Fruit fly (Drosophila melanogaster): ENCODE results near the gene Best4.

Best4 gene

DNA sequence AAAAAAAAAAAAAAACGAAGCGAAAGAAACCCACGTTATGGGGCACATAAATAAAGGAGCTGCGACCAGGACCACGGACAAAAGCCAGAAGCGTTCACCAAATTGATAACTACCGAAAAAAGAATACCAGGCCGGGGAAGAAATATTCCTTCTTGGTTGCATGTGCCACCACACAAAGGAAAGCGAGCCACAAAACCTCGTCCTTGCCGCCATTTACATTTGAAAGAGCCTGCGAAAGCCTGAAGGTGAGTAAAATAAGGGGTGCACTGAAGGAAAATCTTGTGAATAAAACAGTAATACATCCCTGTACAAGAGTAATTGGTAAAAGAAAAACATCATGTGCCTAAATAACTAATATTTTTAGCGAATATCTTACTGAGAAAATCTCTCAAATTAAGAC is 35.9 kb downstream of the Best4 start:
- TF ChIP-seq CG8301 (tag; optimal IDR thresholded peaks at IDR 0.05) (no peak), CG34367 (tag; optimal IDR thresholded peaks at IDR 0.05) (no peak), EcR (GFP tag; optimal IDR thresholded peaks at IDR 0.05) (no peak), CG4496 (GFP tag; IDR thresholded peaks at IDR 0.05) (no peak), fd96Ca (GFP tag; IDR thresholded peaks at IDR 0.05) (no peak), CG10348 (GFP tag; IDR thresholded peaks at IDR 0.05) (no peak), Pif1B (GFP tag; optimal IDR thresholded peaks at IDR 0.05) (no peak), CG15710 (tag; optimal IDR thresholded peaks at IDR 0.05) (no peak), CG12605 (GFP tag; IDR thresholded peaks at IDR 0.05) (no peak), Ets98B (GFP tag; IDR thresholded peaks at IDR 0.05) (no peak), rn (GFP tag; IDR thresholded peaks at IDR 0.05) (no peak), CG14655 (GFP tag; optimal IDR thresholded peaks at IDR 0.05) (no peak), gl (tag; optimal IDR thresholded peaks at IDR 0.05) (no peak), CG9948 (tag; optimal IDR thresholded peaks at IDR 0.05) (no peak), CG17806 (tag; optimal IDR thresholded peaks at IDR 0.05) (no peak), CG32121 (GFP tag; IDR thresholded peaks at IDR 0.05) (no peak), Snoo (tag; optimal IDR thresholded peaks at IDR 0.05) (no peak), D1 (tag; optimal IDR thresholded peaks at IDR 0.05) (no peak), CG13204 (GFP tag; optimal IDR thresholded peaks at IDR 0.05) (no peak), CG8159 (tag; optimal IDR thresholded peaks at IDR 0.05) (no peak)

DNA sequence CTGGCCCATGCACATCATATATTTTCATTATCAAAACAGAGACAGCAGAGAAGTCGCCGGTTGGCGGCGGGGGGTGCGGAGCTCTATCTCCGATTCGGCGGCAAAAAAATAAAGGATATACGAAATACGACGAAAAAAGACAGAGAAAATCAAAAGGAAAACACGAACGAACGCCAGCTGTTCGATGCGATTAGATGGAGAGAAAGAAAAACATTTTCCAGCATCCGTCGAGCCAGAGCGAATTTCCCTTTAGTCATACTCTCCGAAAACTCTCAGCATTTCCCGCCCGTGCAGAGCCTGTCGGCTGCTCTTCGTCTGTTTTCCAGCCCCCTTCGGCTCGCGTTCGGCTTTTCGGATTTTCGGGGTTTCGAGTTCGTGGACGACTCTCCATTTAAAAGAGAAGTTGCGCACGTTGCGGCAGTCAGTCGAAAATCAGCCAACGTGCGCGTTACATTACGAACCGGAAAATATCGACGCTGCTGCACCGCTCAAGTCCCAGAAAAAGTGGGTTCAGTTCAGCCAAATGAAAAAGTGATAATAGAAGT is 37.6 kb downstream of the Best4 start, which contains the start of gene Toll-6:
Gene Toll-6, plus strand, starts transcription at position 416 of the 545 bp plus-strand sequence.
- TF ChIP-seq CG4496 (GFP tag; IDR thresholded peaks at IDR 0.05) (no peak), CG15710 (tag; optimal IDR thresholded peaks at IDR 0.05) (no peak), rn (GFP tag; IDR thresholded peaks at IDR 0.05) (no peak), gl (tag; optimal IDR thresholded peaks at IDR 0.05) (no peak), CG9948 (tag; optimal IDR thresholded peaks at IDR 0.05) (no peak), Snoo (tag; optimal IDR thresholded peaks at IDR 0.05) (no peak), CG17806 (tag; optimal IDR thresholded peaks at IDR 0.05) (no peak), CG8301 (tag; optimal IDR thresholded peaks at IDR 0.05) (no peak), CG12605 (GFP tag; IDR thresholded peaks at IDR 0.05) (no peak), Pif1A (GFP tag; optimal IDR thresholded peaks at IDR 0.05) (no peak), CG13204 (GFP tag; optimal IDR thresholded peaks at IDR 0.05) (no peak), CG32121 (GFP tag; IDR thresholded peaks at IDR 0.05) (no peak), fd96Ca (GFP tag; IDR thresholded peaks at IDR 0.05) (no peak), CG14655 (GFP tag; optimal IDR thresholded peaks at IDR 0.05) (no peak)

DNA sequence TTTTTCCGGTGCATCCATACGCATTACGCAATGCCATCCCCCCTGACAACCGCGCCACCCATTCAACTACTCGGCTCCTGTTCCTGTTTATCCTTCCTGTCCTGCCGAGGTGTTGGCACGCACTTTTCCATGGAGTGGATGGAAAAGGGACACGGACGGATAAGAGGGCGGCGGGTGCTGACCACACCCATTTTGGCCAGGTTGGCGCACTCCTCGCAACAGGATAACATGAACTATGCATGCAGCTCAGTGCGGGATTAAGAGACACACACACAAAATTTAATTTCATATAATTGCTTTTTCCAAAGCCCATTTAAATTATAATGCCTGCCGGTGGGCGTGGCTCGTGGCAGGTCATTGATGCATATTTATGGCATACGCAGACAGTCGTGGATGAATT is 46.2 kb downstream of the Best4 start:
- no peak for TF ChIP-seq Ets98B (GFP tag; IDR thresholded peaks at IDR 0.05)
- no peak for TF ChIP-seq fd96Ca (GFP tag; IDR thresholded peaks at IDR 0.05)
- TF ChIP-seq CG4496 (GFP tag; IDR thresholded peaks at IDR 0.05), result no peak
- no peak for TF ChIP-seq Pif1B (GFP tag; optimal IDR thresholded peaks at IDR 0.05)
- TF ChIP-seq CG8159 (tag; optimal IDR thresholded peaks at IDR 0.05), result no peak
- TF ChIP-seq CG17806 (tag; optimal IDR thresholded peaks at IDR 0.05), result no peak
- no peak for TF ChIP-seq Pif1A (GFP tag; optimal IDR thresholded peaks at IDR 0.05)
- no peak for TF ChIP-seq D1 (tag; optimal IDR thresholded peaks at IDR 0.05)
- no peak for TF ChIP-seq CG14655 (GFP tag; optimal IDR thresholded peaks at IDR 0.05)
- TF ChIP-seq CG8301 (tag; optimal IDR thresholded peaks at IDR 0.05), result no peak
- no peak for TF ChIP-seq rn (GFP tag; IDR thresholded peaks at IDR 0.05)
- TF ChIP-seq CG13204 (GFP tag; optimal IDR thresholded peaks at IDR 0.05), result no peak
- no peak for TF ChIP-seq CG9948 (tag; optimal IDR thresholded peaks at IDR 0.05)
- TF ChIP-seq CG10348 (GFP tag; IDR thresholded peaks at IDR 0.05), result no peak
- no peak for TF ChIP-seq Snoo (tag; optimal IDR thresholded peaks at IDR 0.05)
- no peak for TF ChIP-seq gl (tag; optimal IDR thresholded peaks at IDR 0.05)
- no peak for TF ChIP-seq CG12605 (GFP tag; IDR thresholded peaks at IDR 0.05)

DNA sequence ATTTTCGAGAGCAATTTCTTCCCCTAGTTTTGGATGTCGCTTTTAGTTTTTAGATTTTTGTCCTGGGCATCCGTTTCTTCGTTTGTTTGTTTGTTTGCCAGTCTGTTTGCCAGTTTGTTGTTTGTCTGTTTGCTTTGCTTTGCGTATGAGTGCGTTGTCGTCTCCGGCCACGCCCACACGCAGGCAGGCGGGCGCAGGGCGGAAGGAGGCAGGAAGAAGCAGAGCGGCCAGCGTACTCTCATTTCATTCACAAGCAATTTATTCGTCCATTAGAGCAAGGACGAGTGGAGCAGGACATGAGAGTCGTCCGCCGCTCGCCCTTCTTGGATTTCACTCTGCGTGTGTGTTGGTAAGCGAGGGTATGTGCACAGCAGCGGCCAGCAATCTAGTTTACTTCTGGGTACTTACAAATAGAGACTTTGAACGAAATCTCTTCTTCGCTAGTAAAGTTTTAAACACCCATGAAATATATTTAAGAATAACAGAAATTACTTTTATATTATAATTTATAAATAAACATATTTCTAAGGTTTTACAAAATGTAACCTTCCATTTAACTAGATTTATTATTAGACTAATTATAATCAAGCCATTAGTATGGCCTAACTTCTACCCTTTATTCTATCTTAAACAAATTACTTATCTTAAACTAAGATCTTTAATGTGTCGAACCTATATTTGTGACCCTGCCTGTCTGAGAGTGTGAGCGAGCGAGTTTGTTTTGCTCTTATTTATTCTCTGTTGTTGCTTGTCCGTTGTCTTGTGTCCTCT is 49.1 kb downstream of the Best4 start:
- TF ChIP-seq CG14655 (GFP tag; optimal IDR thresholded peaks at IDR 0.05), result peak; percentile 1
- no peak for TF ChIP-seq Pif1A (GFP tag; optimal IDR thresholded peaks at IDR 0.05)
- no peak for TF ChIP-seq Ets98B (GFP tag; IDR thresholded peaks at IDR 0.05)
- TF ChIP-seq CG15710 (tag; optimal IDR thresholded peaks at IDR 0.05), result peak; percentile 25
- peak; percentile 41 for TF ChIP-seq CG8159 (tag; optimal IDR thresholded peaks at IDR 0.05)

DNA sequence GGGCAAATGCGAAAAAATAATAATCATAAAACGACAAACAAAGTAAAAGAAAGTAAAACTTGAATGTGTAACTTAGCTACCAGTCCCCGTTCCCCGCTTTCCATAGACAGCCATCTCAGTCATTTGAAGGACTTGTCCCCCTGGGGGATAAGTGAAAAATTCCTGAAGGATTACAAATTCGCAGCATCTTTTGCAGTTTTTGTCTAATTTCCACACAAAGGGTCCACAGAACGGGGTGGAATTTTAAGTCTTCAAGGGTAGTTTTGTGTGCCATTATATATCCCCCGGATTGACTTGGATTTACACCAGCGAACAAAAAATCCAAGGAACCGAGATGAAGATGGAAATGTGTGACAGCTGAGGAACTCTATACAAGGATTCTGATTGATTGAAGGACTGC is 50.0 kb downstream of the Best4 start:
- TF ChIP-seq Pif1B (GFP tag; optimal IDR thresholded peaks at IDR 0.05), result no peak
- TF ChIP-seq fd96Ca (GFP tag; IDR thresholded peaks at IDR 0.05), result no peak
- TF ChIP-seq EcR (GFP tag; optimal IDR thresholded peaks at IDR 0.05), result no peak
- no peak for TF ChIP-seq CG15710 (tag; optimal IDR thresholded peaks at IDR 0.05)
- no peak for TF ChIP-seq rn (GFP tag; IDR thresholded peaks at IDR 0.05)
- TF ChIP-seq Pif1A (GFP tag; optimal IDR thresholded peaks at IDR 0.05), result no peak
- no peak for TF ChIP-seq CG17806 (tag; optimal IDR thresholded peaks at IDR 0.05)
